Fruit fly (Drosophila melanogaster) whole organism: ENCODE results near the gene Tcs4.

Source experiments
- CG8478 ChIP-seq: fragments of >200 bp; optimal IDR thresholded peaks from 2 replicates; lab custom pipeline; 2018; ENCODE audit warnings: inconsistent platforms
- Dll ChIP-seq: fragments of >200 bp; optimal IDR thresholded peaks from 2 replicates; lab custom pipeline; 2017
- pan ChIP-seq: fragments of >200 bp; optimal IDR thresholded peaks from 2 replicates; lab custom pipeline; 2017
- psq ChIP-seq: fragments of >200 bp; optimal IDR thresholded peaks from 2 replicates; lab custom pipeline; 2017
- usp ChIP-seq: fragments of >200 bp; optimal IDR thresholded peaks from 2 replicates; lab custom pipeline; 2017; ENCODE audit warnings: missing biosample characterization, missing genetic modification characterization, mixed read lengths

- no peak for TF ChIP-seq CG8478 (lab: Kevin White, UChicago)
- no peak for TF ChIP-seq pan (lab: Kevin White, UChicago)
- no peak for TF ChIP-seq usp (GFP tag; lab: Kevin White, UChicago)
- no peak for TF ChIP-seq Dll (lab: Kevin White, UChicago)
- TF ChIP-seq psq = no peak
These were observed 44.5 kb upstream of the Tcs4 start, which contains the start of gene parvin for dm6 chrX:19745908-19746604.
